Fruit fly (Drosophila melanogaster) whole organism, prepupa: ENCODE data around the gene CG10560.

Experiments
- Blimp-1 ChIP-seq: fragments of 200-800 bp; sonication (Bioruptor generic); optimal IDR thresholded peaks from 3 replicates; lab custom pipeline; 2017; ENCODE audit warnings: missing biosample characterization, missing genetic modification characterization, mild to moderate bottlenecking, moderate library complexity, missing genetic modification reagents
- CG11294 ChIP-seq: fragments of 200-800 bp; sonication (Bioruptor generic); IDR thresholded peaks from 2 replicates; pipeline ENCODE4 v1.3.6; 2022; ENCODE audit warnings: missing biosample characterization, missing genetic modification characterization
- CG11762 ChIP-seq: fragments of 200-800 bp; sonication (Bioruptor generic); optimal IDR thresholded peaks from 3 replicates; lab custom pipeline; 2016; ENCODE audit warnings: missing biosample characterization, missing genetic modification characterization; ENCODE audit not compliant: insufficient read depth
- CG11902 ChIP-seq: fragments of 200-800 bp; sonication (Bioruptor generic); optimal IDR thresholded peaks from 3 replicates; lab custom pipeline; 2016; ENCODE audit warnings: missing biosample characterization, missing genetic modification characterization
- CG15336 ChIP-seq: fragments of 200-800 bp; sonication (Bioruptor generic); IDR thresholded peaks from 2 replicates; pipeline ENCODE4 v1.3.6; 2022; ENCODE audit warnings: missing biosample characterization, missing genetic modification characterization
- CG1621 ChIP-seq: fragments of 200-800 bp; sonication (Bioruptor generic); optimal IDR thresholded peaks from 3 replicates; lab custom pipeline; 2018; ENCODE audit warnings: missing biosample characterization, mild to moderate bottlenecking, missing genetic modification characterization
- CG16779 ChIP-seq: fragments of 200-800 bp; sonication (Bioruptor generic); optimal IDR thresholded peaks from 3 replicates; lab custom pipeline; 2017; ENCODE audit warnings: missing biosample characterization, mild to moderate bottlenecking, missing genetic modification characterization
- CG3032 ChIP-seq: fragments of 200-800 bp; optimal IDR thresholded peaks from 2 replicates; lab custom pipeline; 2019; ENCODE audit warnings: missing biosample characterization, mild to moderate bottlenecking, missing genetic modification characterization, moderate library complexity
- CG31627 ChIP-seq: fragments of 200-800 bp; sonication (Bioruptor generic); optimal IDR thresholded peaks from 3 replicates; lab custom pipeline; 2016; ENCODE audit warnings: missing biosample characterization, missing genetic modification characterization
- CG3919 ChIP-seq: fragments of 200-800 bp; sonication (Bioruptor generic); optimal IDR thresholded peaks from 3 replicates; lab custom pipeline; 2016; ENCODE audit warnings: missing biosample characterization, missing genetic modification characterization
- CG4318 ChIP-seq: fragments of 200-800 bp; sonication (Bioruptor generic); optimal IDR thresholded peaks from 3 replicates; lab custom pipeline; 2017; ENCODE audit warnings: missing biosample characterization, mild to moderate bottlenecking, missing genetic modification characterization
- CG6276 ChIP-seq: fragments of 200-800 bp; sonication (Bioruptor generic); optimal IDR thresholded peaks from 2 replicates; lab custom pipeline; 2017; ENCODE audit warnings: missing biosample characterization, mild to moderate bottlenecking, missing genetic modification characterization
- CG7368 ChIP-seq: fragments of 200-800 bp; sonication (Bioruptor generic); optimal IDR thresholded peaks from 3 replicates; lab custom pipeline; 2016; ENCODE audit warnings: missing biosample characterization, missing genetic modification characterization
- CG8119 ChIP-seq: fragments of 200-800 bp; sonication (Bioruptor generic); IDR thresholded peaks from 3 replicates; pipeline ENCODE4 v1.3.6; 2022; ENCODE audit warnings: missing biosample characterization, missing genetic modification characterization
- CG8632 ChIP-seq: fragments of 200-800 bp; sonication (Bioruptor generic); optimal IDR thresholded peaks from 3 replicates; lab custom pipeline; 2016; ENCODE audit warnings: missing biosample characterization, missing genetic modification characterization
- CG9139 ChIP-seq: fragments of 200-800 bp; sonication (Bioruptor generic); optimal IDR thresholded peaks from 3 replicates; lab custom pipeline; 2017; ENCODE audit warnings: missing biosample characterization, mild to moderate bottlenecking, missing genetic modification characterization
- Eip75B ChIP-seq: fragments of 200-800 bp; sonication (Bioruptor generic); optimal IDR thresholded peaks from 3 replicates; lab custom pipeline; 2016; ENCODE audit warnings: missing biosample characterization, missing genetic modification characterization
- Ets21C ChIP-seq: fragments of 200-800 bp; sonication (Bioruptor generic); optimal IDR thresholded peaks from 3 replicates; lab custom pipeline; 2016; ENCODE audit warnings: missing biosample characterization, missing genetic modification characterization
- Hr39 ChIP-seq: fragments of 200-800 bp; sonication (Bioruptor generic); optimal IDR thresholded peaks from 2 replicates; lab custom pipeline; 2016; ENCODE audit warnings: missing biosample characterization, missing genetic modification characterization
- Met ChIP-seq: fragments of 200-800 bp; sonication (Bioruptor generic); optimal IDR thresholded peaks from 3 replicates; lab custom pipeline; 2016; ENCODE audit warnings: missing biosample characterization, missing genetic modification characterization
- OdsH ChIP-seq: fragments of 200-800 bp; sonication (Bioruptor generic); optimal IDR thresholded peaks from 3 replicates; lab custom pipeline; 2016; ENCODE audit warnings: missing biosample characterization, missing genetic modification characterization
- Sox15 ChIP-seq: fragments of 200-800 bp; sonication (Bioruptor generic); optimal IDR thresholded peaks from 3 replicates; lab custom pipeline; 2016; ENCODE audit warnings: missing biosample characterization, missing genetic modification characterization
- acj6 ChIP-seq: fragments of 200-800 bp; sonication (Bioruptor generic); optimal IDR thresholded peaks from 3 replicates; lab custom pipeline; 2016; ENCODE audit warnings: missing biosample characterization, missing genetic modification characterization
- eg ChIP-seq: fragments of 200-800 bp; sonication (Bioruptor generic); IDR thresholded peaks from 3 replicates; pipeline ENCODE4 v1.3.6; 2022; ENCODE audit warnings: missing biosample characterization, missing genetic modification characterization
- fd59A ChIP-seq: fragments of 200-800 bp; sonication (Bioruptor generic); optimal IDR thresholded peaks from 2 replicates; lab custom pipeline; 2017; ENCODE audit warnings: missing biosample characterization, mild to moderate bottlenecking, missing genetic modification characterization, missing genetic modification reagents
- fd85E ChIP-seq: fragments of 200-800 bp; sonication (Bioruptor generic); optimal IDR thresholded peaks from 3 replicates; lab custom pipeline; 2016; ENCODE audit warnings: missing biosample characterization, missing genetic modification characterization
- fkh ChIP-seq: fragments of 200-800 bp; sonication (Bioruptor generic); optimal IDR thresholded peaks from 3 replicates; lab custom pipeline; 2017; ENCODE audit warnings: missing biosample characterization, mild to moderate bottlenecking, missing genetic modification characterization, moderate library complexity
- net ChIP-seq: fragments of 200-800 bp; sonication (Bioruptor generic); optimal IDR thresholded peaks from 3 replicates; lab custom pipeline; 2016; ENCODE audit warnings: missing biosample characterization, missing genetic modification characterization
- pdm3 ChIP-seq: fragments of 200-800 bp; sonication (Bioruptor generic); optimal IDR thresholded peaks from 3 replicates; lab custom pipeline; 2016; ENCODE audit warnings: missing biosample characterization, missing genetic modification characterization
- salr ChIP-seq, 2 experiments: fragments of 200-800 bp; sonication (Bioruptor generic); optimal IDR thresholded peaks; 3 replicates each; lab custom pipeline; 2016 to 2018; ENCODE audit warnings: missing biosample characterization in 2 of 2, missing genetic modification characterization in 2 of 2, mild to moderate bottlenecking in 1 of 2
- spab ChIP-seq: fragments of 200-800 bp; sonication (Bioruptor generic); optimal IDR thresholded peaks from 2 replicates; lab custom pipeline; 2017; ENCODE audit warnings: missing biosample characterization, mild to moderate bottlenecking, missing genetic modification characterization, missing genetic modification reagents
- ss ChIP-seq, 2 experiments: fragments of 200-800 bp; sonication (Bioruptor generic); optimal IDR thresholded peaks; 2 replicates in 1 of 2; 3 replicates in 1 of 2; lab custom pipeline; 2017 to 2018; ENCODE audit warnings: mild to moderate bottlenecking in 2 of 2, missing biosample characterization in 2 of 2, missing genetic modification characterization in 2 of 2, moderate library complexity in 1 of 2
- svp ChIP-seq: fragments of 200-800 bp; sonication (Bioruptor generic); peaks from one replicate; lab custom pipeline; 2016; ENCODE audit warnings: missing biosample characterization, missing genetic modification characterization
- topi ChIP-seq: fragments of 200-800 bp; sonication (Bioruptor generic); optimal IDR thresholded peaks from 3 replicates; lab custom pipeline; 2016; ENCODE audit warnings: missing biosample characterization, missing genetic modification characterization
- vri ChIP-seq: fragments of 200-800 bp; sonication (Bioruptor generic); optimal IDR thresholded peaks from 3 replicates; lab custom pipeline; 2016; ENCODE audit warnings: missing biosample characterization, mild to moderate bottlenecking, missing genetic modification characterization

Gene CG10560

DNA sequence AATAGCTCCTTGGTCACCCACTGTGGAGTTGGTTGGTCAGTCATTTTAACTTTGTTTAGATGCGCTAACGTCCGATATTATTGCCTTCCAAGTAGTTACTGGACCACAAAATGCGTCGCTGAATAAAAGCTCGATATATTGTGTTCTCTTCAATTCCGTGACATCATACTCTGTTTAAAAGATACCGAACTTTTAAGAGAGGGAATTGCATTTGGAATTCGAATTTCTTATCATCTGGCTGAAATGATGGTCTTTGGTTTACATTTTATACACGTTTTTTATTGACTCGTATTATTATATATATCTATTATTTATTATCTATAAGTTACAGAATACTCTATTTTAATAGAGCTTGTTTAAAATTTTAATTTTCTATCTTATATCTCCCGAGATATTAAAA is 11.2 kb upstream of the CG10560 start, which contains the start of gene CHKov2:
TSS of gene CHKov2 (minus strand) at position 101 of the 400 bp plus-strand sequence.
- no peak for TF ChIP-seq vri (GFP tag; lab: Kevin White, UChicago)
- no peak for TF ChIP-seq CG11762
- no peak for TF ChIP-seq CG1621 (tag; lab: Kevin White, UChicago)
- no peak for TF ChIP-seq pdm3 (GFP tag; lab: Kevin White, UChicago)
- TF ChIP-seq Blimp-1 (GFP tag; lab: Kevin White, UChicago), result no peak
- no peak for TF ChIP-seq fd59A (GFP tag; lab: Kevin White, UChicago)
- TF ChIP-seq OdsH (GFP tag; lab: Kevin White, UChicago), result no peak
- TF ChIP-seq, all 60 proteins: peak for 0

DNA sequence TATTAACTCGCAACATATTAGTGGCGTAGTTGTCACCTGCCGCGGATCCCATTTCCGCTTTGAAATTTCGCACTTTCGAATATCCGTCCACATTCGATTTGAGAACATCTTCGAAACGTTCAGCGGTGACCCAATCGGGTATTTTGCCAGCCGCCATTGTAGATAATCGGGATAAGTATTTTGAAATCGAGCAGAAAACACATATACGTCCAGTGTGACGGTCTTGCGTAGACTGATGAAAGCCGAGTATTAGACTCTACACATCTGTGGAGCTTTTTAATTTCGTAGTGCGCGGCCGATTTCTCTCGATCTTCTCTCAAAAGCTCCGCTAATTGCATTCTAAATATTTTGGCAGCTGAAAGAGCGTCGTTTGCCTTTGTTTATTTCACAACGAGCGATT is 9.2 kb upstream of the CG10560 start, which contains the start of gene CHKov1:
TSS of gene CHKov1 (minus strand) at position 238 of the 400 bp plus-strand sequence.
- no peak for TF ChIP-seq CG6276 (GFP tag; lab: Kevin White, UChicago)
- no peak for TF ChIP-seq pdm3 (GFP tag; lab: Kevin White, UChicago)
- no peak for TF ChIP-seq CG7368
- TF ChIP-seq vri (GFP tag; lab: Kevin White, UChicago), result peak; percentile 30
- TF ChIP-seq CG15336 (GFP tag; lab: Robert Waterston, UW), result 0 out of 2 replicates have a peak, but pooled peaks have one; percentile 21
- TF ChIP-seq CG9139 (GFP tag; lab: Kevin White, UChicago), result no peak

DNA sequence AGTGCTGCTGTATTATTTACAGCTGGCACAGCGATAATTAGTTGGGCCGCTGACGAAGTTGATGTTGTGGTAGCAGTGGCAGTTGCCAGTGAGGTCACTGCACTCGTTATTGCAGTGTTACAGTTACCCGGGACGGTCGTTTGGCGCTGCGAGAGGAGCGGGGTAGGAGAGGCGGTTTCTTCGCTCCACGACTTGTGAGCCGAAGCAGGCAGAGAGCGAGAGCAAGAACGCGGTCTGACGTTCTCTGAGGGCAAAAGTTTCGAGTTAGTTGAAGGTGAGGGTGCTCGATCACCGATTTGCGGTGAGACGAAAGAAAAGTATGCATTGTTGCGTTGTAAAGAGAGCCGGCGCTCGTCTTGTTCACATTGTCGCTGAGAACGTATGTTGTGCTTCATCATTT is 8.6 kb upstream of the CG10560 start:
- TF ChIP-seq eg (GFP tag; lab: Robert Waterston, UW) (0 out of 3 replicates have a peak, but pooled peaks have one; percentile 17), CG8119 (GFP tag; lab: Robert Waterston, UW) (0 out of 3 replicates have a peak, but pooled peaks have one; percentile 28)

DNA sequence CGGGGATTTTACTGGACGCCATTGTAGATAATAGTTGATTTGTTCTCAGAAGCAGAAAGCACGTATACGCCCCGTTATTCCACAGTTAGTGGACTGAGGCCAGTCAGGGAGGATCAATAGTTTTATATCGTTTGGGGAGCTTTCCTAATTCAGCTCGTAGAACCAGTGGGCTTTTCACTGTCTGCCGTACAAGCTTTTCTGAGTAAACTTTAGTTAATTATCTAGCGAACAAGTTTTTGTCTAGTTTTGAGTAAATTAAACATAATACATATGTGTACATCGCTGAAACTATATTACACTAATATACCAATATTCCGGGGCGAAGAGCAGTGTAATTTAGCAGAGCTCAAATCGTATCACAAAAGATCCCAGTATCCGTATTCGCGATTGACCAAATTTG is 2.8 kb upstream of the CG10560 start, which contains the start of gene CG10562:
TSS of gene CG10562 (minus strand) at position 101 of the 400 bp plus-strand sequence.
- TF ChIP-seq CG9139 (GFP tag; lab: Kevin White, UChicago), result no peak
- TF ChIP-seq CG3919 (GFP tag; lab: Kevin White, UChicago), result no peak
- TF ChIP-seq ss (GFP tag; optimal IDR thresholded peaks at IDR 0.05; lab: Kevin White, UChicago), result no peak
- TF ChIP-seq CG16779 (tag; lab: Kevin White, UChicago), result no peak
- TF ChIP-seq Hr39 (GFP tag; lab: Kevin White, UChicago), result no peak
- TF ChIP-seq fd59A (GFP tag; lab: Kevin White, UChicago), result no peak
- no peak for TF ChIP-seq Sox15 (GFP tag; lab: Kevin White, UChicago)
- no peak for TF ChIP-seq Met (GFP tag; lab: Kevin White, UChicago)
- TF ChIP-seq salr (GFP tag; optimal IDR thresholded peaks at IDR 0.05; lab: Kevin White, UChicago), result no peak
- no peak for TF ChIP-seq CG31627 (GFP tag; lab: Kevin White, UChicago)
- TF ChIP-seq CG11902, result no peak
- TF ChIP-seq fd85E (GFP tag; lab: Kevin White, UChicago), result no peak

DNA sequence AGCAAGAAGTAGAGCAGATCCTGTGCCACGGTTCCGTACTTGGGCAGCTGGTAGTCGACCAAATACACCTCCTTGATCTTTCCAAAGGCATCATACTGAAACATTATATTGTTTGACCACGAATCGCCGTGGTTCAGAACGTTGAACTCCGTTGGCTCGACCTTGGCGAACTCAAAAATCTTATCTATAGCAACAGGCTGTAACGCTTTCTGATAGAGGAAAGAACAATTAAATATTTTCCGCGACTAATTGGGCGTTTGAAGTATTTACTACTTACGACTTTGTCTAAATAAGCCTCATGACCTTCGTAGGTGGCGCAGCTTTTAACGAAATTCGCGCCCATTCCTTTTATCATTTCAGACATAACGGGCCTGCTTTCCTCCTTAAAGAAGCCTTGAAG is 1.8 kb upstream of the CG10560 start:
- TF ChIP-seq Ets21C (GFP tag; lab: Kevin White, UChicago) (no peak), acj6 (GFP tag; lab: Kevin White, UChicago) (no peak), svp (GFP tag; lab: Kevin White, UChicago) (peak; percentile 72)

DNA sequence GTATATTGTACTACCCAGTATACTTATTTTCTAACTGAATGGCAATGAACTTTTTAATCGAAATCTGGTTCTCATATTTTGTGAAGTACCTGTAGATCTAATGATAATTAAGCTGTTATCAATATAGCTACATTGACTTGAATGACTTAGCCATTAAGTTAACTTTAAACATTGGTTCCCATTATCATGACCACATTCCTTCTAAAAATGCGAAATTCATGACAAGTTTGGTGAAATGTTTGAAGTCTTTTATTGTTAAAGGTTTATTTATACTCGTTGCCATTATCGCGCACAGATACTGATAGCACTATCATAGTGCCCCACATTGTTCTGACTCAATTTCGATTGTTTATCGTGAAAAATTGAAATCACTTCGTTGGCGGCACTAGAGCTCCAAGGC is 997 bp upstream of the CG10560 start:
- no peak for TF ChIP-seq CG4318 (GFP tag; lab: Kevin White, UChicago)
- TF ChIP-seq Eip75B (GFP tag; lab: Kevin White, UChicago), result no peak
- TF ChIP-seq CG11762, result no peak
- no peak for TF ChIP-seq Sox15 (GFP tag; lab: Kevin White, UChicago)
- no peak for TF ChIP-seq topi (GFP tag; lab: Kevin White, UChicago)
- no peak for TF ChIP-seq spab (GFP tag; lab: Kevin White, UChicago)
- no peak for TF ChIP-seq Hr39 (GFP tag; lab: Kevin White, UChicago)
- TF ChIP-seq vri (GFP tag; lab: Kevin White, UChicago), result no peak
- TF ChIP-seq CG3032 (tag; lab: Kevin White, UChicago), result no peak
- TF ChIP-seq CG8119 (GFP tag; lab: Robert Waterston, UW), result no peak
- no peak for TF ChIP-seq CG1621 (tag; lab: Kevin White, UChicago)
- TF ChIP-seq CG8632 (GFP tag; lab: Kevin White, UChicago), result no peak
- TF ChIP-seq ss (GFP tag; optimal IDR thresholded peaks at IDR 0.05; lab: Kevin White, UChicago), result no peak
- no peak for TF ChIP-seq CG7368
- TF ChIP-seq CG11294 (GFP tag; lab: Robert Waterston, UW), result no peak
- no peak for TF ChIP-seq CG15336 (GFP tag; lab: Robert Waterston, UW)
- no peak for TF ChIP-seq net (GFP tag; lab: Kevin White, UChicago)
- no peak for TF ChIP-seq fkh (GFP tag; lab: Kevin White, UChicago)
- TF ChIP-seq, all 60 proteins: peak for 0
